Fruit fly (Drosophila melanogaster): ENCODE data around the gene Vm32E.

DNA sequence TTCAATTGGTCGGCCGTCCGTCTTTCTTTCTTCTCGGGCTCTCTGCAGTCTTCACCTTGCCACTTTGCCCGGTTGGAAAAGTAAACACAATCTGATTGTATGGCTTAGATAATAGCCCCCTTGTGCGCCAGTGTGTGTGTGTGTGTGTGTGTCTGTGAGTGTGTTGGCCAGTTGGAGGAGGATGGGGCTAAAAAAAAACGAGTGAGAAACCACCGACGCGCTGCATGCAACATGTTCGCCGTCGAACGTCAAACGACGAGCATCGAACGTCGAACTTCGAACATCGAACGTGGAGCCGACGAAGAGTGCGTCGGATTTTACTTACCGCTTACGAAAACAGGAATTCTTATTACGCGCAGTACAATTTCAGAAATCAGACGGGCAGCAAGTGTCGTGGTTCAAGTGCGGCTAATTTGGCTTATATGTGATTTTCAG is 38.9 kb upstream of the Vm32E start, which contains the start of gene ab:
- no peak for TF ChIP-seq Clk (GFP tag; optimal IDR thresholded peaks at IDR 0.05)
- TF ChIP-seq Crg-1 (GFP tag; optimal IDR thresholded peaks at IDR 0.05), result no peak
- TF ChIP-seq pad (GFP tag; optimal IDR thresholded peaks at IDR 0.05), result no peak
